Worm (Caenorhabditis elegans) whole organism, L2 larva: ENCODE data around the gene sdz-32.

Experiments
- aly-2 ChIP-seq: fragments of 150-350 bp; optimal IDR thresholded peaks from 2 replicates; lab custom pipeline; 2014; ENCODE audit warnings: missing biosample characterization, missing genetic modification characterization
- blmp-1 ChIP-seq: sonication (generic microtip); optimal IDR thresholded peaks from 2 replicates; lab custom pipeline; 2017; ENCODE audit warnings: missing genetic modification characterization, mild to moderate bottlenecking, missing compliant biosample characterization, antibody characterized with exemption, moderate library complexity; ENCODE audit not compliant: insufficient read depth
- lin-13 ChIP-seq: fragments of 150-350 bp; optimal IDR thresholded peaks from 2 replicates; lab custom pipeline; 2014; ENCODE audit warnings: missing biosample characterization, missing genetic modification reagents, missing genetic modification characterization
- nhr-77 ChIP-seq: fragments of 150-350 bp; optimal IDR thresholded peaks from 2 replicates; lab custom pipeline; 2014; ENCODE audit warnings: missing biosample characterization, missing genetic modification characterization

- TF ChIP-seq nhr-77 (tag; lab: Kevin White, UChicago) (no peak), lin-13 (GFP tag; lab: Kevin White, UChicago) (no peak), blmp-1 (no peak), aly-2 (tag; lab: Kevin White, UChicago) (no peak)
Measured at ce11 chrII:3447906-3448305, 25.9 kb upstream of the sdz-32 start, which contains the start of gene C16C8.21.
